Worm (Caenorhabditis elegans): ENCODE results near the gene ref-1.

ref-1 gene

ce11 chrII:10200759-10201158 is 17.5 kb upstream of the ref-1 start, which contains the start of gene arv-1 (continued):
- TF ChIP-seq lin-39 (tag; optimal IDR thresholded peaks at IDR 0.05) (no peak), mdl-1 (tag; optimal IDR thresholded peaks at IDR 0.05) (no peak), snu-23 (GFP tag; optimal IDR thresholded peaks at IDR 0.05) (peak; percentile 70), C34B4.2 (tag; optimal IDR thresholded peaks at IDR 0.05) (no peak), unc-30 (tag; optimal IDR thresholded peaks at IDR 0.05) (no peak), vab-15 (tag; optimal IDR thresholded peaks at IDR 0.05) (no peak), tbx-2 (tag; optimal IDR thresholded peaks at IDR 0.05) (peak; percentile 75), tlp-1 (tag; optimal IDR thresholded peaks at IDR 0.05) (no peak), pax-3 (tag; optimal IDR thresholded peaks at IDR 0.05) (peak; percentile 72), isw-1 (GFP tag; IDR thresholded peaks at IDR 0.05) (peak; percentile 43), nhr-19 (GFP tag; conservative IDR thresholded peaks at IDR 0.05) (peak; percentile 63), egl-27 (tag; optimal IDR thresholded peaks at IDR 0.05) (no peak), nhr-85 (tag) (peak; percentile 67), ets-5 (GFP tag; IDR thresholded peaks at IDR 0.05) (no peak), ztf-11 (tag; optimal IDR thresholded peaks at IDR 0.05) (peak in 1 of 2 experiments; percentile 78), nhr-237 (tag; optimal IDR thresholded peaks at IDR 0.05) (no peak), C16A3.4 (tag; optimal IDR thresholded peaks at IDR 0.05) (peak; percentile 50), efl-1 (optimal IDR thresholded peaks at IDR 0.05) (peak; percentile 68 to 72), efl-1 (GFP tag; optimal IDR thresholded peaks at IDR 0.05 in 1 of 2) (peak; percentile 59 to 97), F16B12.6 (tag; optimal IDR thresholded peaks at IDR 0.05) (peak; percentile 31), snpc-4 (tag; optimal IDR thresholded peaks at IDR 0.05) (no peak), grh-1 (GFP tag; IDR thresholded peaks at IDR 0.05) (no peak; the same call in 1 of the 2 replicates), unc-62 (GFP tag; optimal IDR thresholded peaks at IDR 0.05) (no peak), irx-1 (tag; optimal IDR thresholded peaks at IDR 0.05) (peak; percentile 75), xbp-1 (tag; optimal IDR thresholded peaks at IDR 0.05) (peak; percentile 72), lin-14 (GFP tag; optimal IDR thresholded peaks at IDR 0.05) (peak; percentile 78), ceh-63 (GFP tag; optimal IDR thresholded peaks at IDR 0.05) (no peak), skn-1 (tag; optimal IDR thresholded peaks at IDR 0.05) (peak; percentile 5), pqm-1 (tag; optimal IDR thresholded peaks at IDR 0.05) (no peak), elt-2 (tag; optimal IDR thresholded peaks at IDR 0.05) (peak; percentile 27), fkh-8 (tag; optimal IDR thresholded peaks at IDR 0.05) (peak; percentile 58), ceh-8 (GFP tag; optimal IDR thresholded peaks at IDR 0.05) (no peak)

ce11 chrII:10202275-10202674 is 16.0 kb upstream of the ref-1 start:
- no peak for TF ChIP-seq unc-62 (GFP tag; optimal IDR thresholded peaks at IDR 0.05)
- TF ChIP-seq ceh-82 (tag; optimal IDR thresholded peaks at IDR 0.05): peak in 1 of 3 experiments; percentile 27
- peak in 1 of 2 experiments; percentile 11 for TF ChIP-seq lin-35 (GFP tag; optimal IDR thresholded peaks at IDR 0.05)
- no peak for TF ChIP-seq sox-4 (tag; optimal IDR thresholded peaks at IDR 0.05)
- peak; percentile 7 for TF ChIP-seq nhr-47 (tag; optimal IDR thresholded peaks at IDR 0.05)
- peak; percentile 27 for TF ChIP-seq dsc-1 (tag; optimal IDR thresholded peaks at IDR 0.05)
- peak in 1 of 2 experiments; percentile 26 for TF ChIP-seq efl-1 (optimal IDR thresholded peaks at IDR 0.05)
- peak in 1 of 2 experiments; percentile 47 for TF ChIP-seq efl-1 (GFP tag; optimal IDR thresholded peaks at IDR 0.05 in 1 of 2)
- TF ChIP-seq nhr-71 (tag; optimal IDR thresholded peaks at IDR 0.05): peak; percentile 5
- TF ChIP-seq mdl-1 (tag; optimal IDR thresholded peaks at IDR 0.05): peak in 1 of 2 experiments; percentile 8
- peak; percentile 53 for TF ChIP-seq lin-14 (GFP tag; optimal IDR thresholded peaks at IDR 0.05)
- TF ChIP-seq aha-1 (tag; optimal IDR thresholded peaks at IDR 0.05): no peak
- TF ChIP-seq rnt-1 (tag; optimal IDR thresholded peaks at IDR 0.05): peak; percentile 41
- no peak for TF ChIP-seq nhr-90 (tag; optimal IDR thresholded peaks at IDR 0.05; ENCODE audit: poor library complexity)
- TF ChIP-seq fkh-10 (GFP tag; optimal IDR thresholded peaks at IDR 0.05): no peak
- no peak for TF ChIP-seq ama-1 (optimal IDR thresholded peaks at IDR 0.05)
- TF ChIP-seq nhr-11 (tag; optimal IDR thresholded peaks at IDR 0.05): peak; percentile 26
- no peak for TF ChIP-seq isw-1 (GFP tag; IDR thresholded peaks at IDR 0.05)
